Fruit fly (Drosophila melanogaster): Measurements from ENCODE around the gene neo.

The neo gene

DNA sequence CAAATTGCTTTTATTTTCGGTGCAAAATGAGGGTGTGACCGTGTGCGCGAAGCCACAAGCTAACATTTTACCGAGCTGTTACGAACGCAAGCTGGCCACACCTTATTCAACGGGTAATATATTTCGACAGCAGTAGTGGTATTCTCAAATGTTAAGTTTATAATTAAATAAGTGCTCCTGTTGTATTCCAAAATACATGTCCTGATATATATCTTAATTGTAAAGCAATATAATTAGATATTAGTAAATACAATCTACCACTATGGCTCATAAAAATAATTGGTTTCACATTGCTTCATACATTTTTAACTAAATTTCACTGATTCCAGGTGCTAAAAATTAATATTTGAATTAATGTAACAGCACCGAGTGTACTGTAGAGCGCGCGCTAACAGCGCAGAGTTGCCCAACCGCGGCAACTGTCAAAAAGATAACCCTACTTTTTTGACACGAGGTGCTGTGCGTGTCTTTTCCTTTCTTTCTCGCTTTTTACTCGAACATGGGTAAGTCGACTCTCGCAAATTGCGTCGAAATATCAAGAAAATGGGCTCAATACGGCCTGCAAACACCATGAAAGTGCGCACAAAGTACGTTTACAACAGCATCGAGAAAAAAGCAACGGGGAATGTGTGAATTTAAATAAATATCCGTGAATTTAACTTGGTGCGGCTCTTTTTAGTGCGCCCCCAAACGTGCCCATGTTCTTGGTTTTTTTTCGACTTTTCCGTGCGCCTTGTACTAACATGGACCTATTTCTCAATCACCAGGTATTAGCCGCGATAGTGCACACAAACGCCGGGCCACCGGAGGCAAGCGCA is 42.7 kb downstream of the neo start, which contains the start of the genes CG15514 and RpS8 (continued):
- TF ChIP-seq ham (GFP tag; IDR thresholded peaks at IDR 0.05), result no peak
- no peak for TF ChIP-seq Bdp1 (GFP tag; optimal IDR thresholded peaks at IDR 0.05)
- TF ChIP-seq sob (GFP tag; IDR thresholded peaks at IDR 0.05), result peak; percentile 52; the same call in 1 of the 2 replicates
- TF ChIP-seq disco-r (GFP tag; optimal IDR thresholded peaks at IDR 0.05), result no peak
- TF ChIP-seq nerfin-2 (GFP tag; IDR thresholded peaks at IDR 0.05; ENCODE audit: partially characterized antibody), result no peak
- no peak for TF ChIP-seq croc (GFP tag; conservative IDR thresholded peaks at IDR 0.05)
- peak; percentile 22 for TF ChIP-seq lilli (GFP tag; optimal IDR thresholded peaks at IDR 0.05)
- TF ChIP-seq Xbp1 (GFP tag; optimal IDR thresholded peaks at IDR 0.05), result peak; percentile 64
- TF ChIP-seq HLH3B (GFP tag; IDR thresholded peaks at IDR 0.05), result peak; percentile 62
- TF ChIP-seq Nf-YB (GFP tag; optimal IDR thresholded peaks at IDR 0.05), result peak; percentile 30
- TF ChIP-seq CG17385 (GFP tag; optimal IDR thresholded peaks at IDR 0.05), result peak; percentile 70
- TF ChIP-seq CG7357 (GFP tag; IDR thresholded peaks at IDR 0.05), result no peak
- TF ChIP-seq sim (GFP tag; IDR thresholded peaks at IDR 0.05), result no peak
- peak; percentile 4 for TF ChIP-seq fd64A (GFP tag; optimal IDR thresholded peaks at IDR 0.05)
- no peak for TF ChIP-seq aop (GFP tag; IDR thresholded peaks at IDR 0.05)
- TF ChIP-seq CG8388 (GFP tag; optimal IDR thresholded peaks at IDR 0.05), result peak; percentile 50
- TF ChIP-seq Kr (GFP tag; optimal IDR thresholded peaks at IDR 0.05), result peak; percentile 61
- peak; percentile 45 for TF ChIP-seq ATbp (GFP tag; optimal IDR thresholded peaks at IDR 0.05)
- TF ChIP-seq sna (GFP tag; IDR thresholded peaks at IDR 0.05; ENCODE audit: partially characterized antibody), result no peak
- TF ChIP-seq HLH54F (GFP tag; optimal IDR thresholded peaks at IDR 0.05), result no peak
- TF ChIP-seq CG16815 (GFP tag; optimal IDR thresholded peaks at IDR 0.05), result no peak
- TF ChIP-seq bcd (GFP tag; optimal IDR thresholded peaks at IDR 0.05), result peak; percentile 77
- TF ChIP-seq ewg (GFP tag; optimal IDR thresholded peaks at IDR 0.05), result peak; percentile 44
- TF ChIP-seq CG33557 (GFP tag; optimal IDR thresholded peaks at IDR 0.05), result no peak
- TF ChIP-seq Dbx (GFP tag; IDR thresholded peaks at IDR 0.05), result peak; percentile 67
- no peak for TF ChIP-seq CG6854 (GFP tag; optimal IDR thresholded peaks at IDR 0.05)
- no peak for TF ChIP-seq gem (tag; optimal IDR thresholded peaks at IDR 0.05)
- TF ChIP-seq CG8089 (GFP tag; optimal IDR thresholded peaks at IDR 0.05), result no peak
- TF ChIP-seq CG12942 (GFP tag; optimal IDR thresholded peaks at IDR 0.05), result peak; percentile 3
- peak; percentile 8 for TF ChIP-seq Usf (GFP tag; optimal IDR thresholded peaks at IDR 0.05)
- no peak for TF ChIP-seq CG12744 (GFP tag; optimal IDR thresholded peaks at IDR 0.05)
- TF ChIP-seq CG9876 (GFP tag; optimal IDR thresholded peaks at IDR 0.05), result peak; percentile 6
- no peak for TF ChIP-seq hb (GFP tag; IDR thresholded peaks at IDR 0.05; ENCODE audit: partially characterized antibody)
- peak; percentile 48 for TF ChIP-seq Dip3 (GFP tag; optimal IDR thresholded peaks at IDR 0.05)
- TF ChIP-seq fd102C (GFP tag; optimal IDR thresholded peaks at IDR 0.05), result no peak
- no peak for TF ChIP-seq Poxn (GFP tag; IDR thresholded peaks at IDR 0.05)
- no peak for TF ChIP-seq jing (GFP tag; optimal IDR thresholded peaks at IDR 0.05)
- TF ChIP-seq pros (GFP tag; optimal IDR thresholded peaks at IDR 0.05), result no peak
- peak; percentile 38 for TF ChIP-seq CG2202 (tag; optimal IDR thresholded peaks at IDR 0.05)
- no peak for TF ChIP-seq eve (GFP tag; optimal IDR thresholded peaks at IDR 0.05)
- TF ChIP-seq CG7372 (GFP tag; IDR thresholded peaks at IDR 0.05), result peak; percentile 62
- peak in 1 of 2 experiments; percentile 51 for TF ChIP-seq bsh (GFP tag; optimal IDR thresholded peaks at IDR 0.05)
- TF ChIP-seq Fer1 (GFP tag; optimal IDR thresholded peaks at IDR 0.05), result peak; percentile 65
- no peak for TF ChIP-seq trh (GFP tag; optimal IDR thresholded peaks at IDR 0.05)
- TF ChIP-seq CG34376 (GFP tag; optimal IDR thresholded peaks at IDR 0.05), result peak; percentile 76
- TF ChIP-seq CG43689 (GFP tag; IDR thresholded peaks at IDR 0.05), result no peak
- no peak for TF ChIP-seq CG3163 (GFP tag; optimal IDR thresholded peaks at IDR 0.05)
- peak; percentile 86 for TF ChIP-seq caup (GFP tag; optimal IDR thresholded peaks at IDR 0.05; ENCODE audit: severe bottlenecking)
- peak; percentile 60 for TF ChIP-seq CG15269 (tag; optimal IDR thresholded peaks at IDR 0.05)

Data from whole organism, embryonic.